Worm (Caenorhabditis elegans) whole organism, young adult: Measurements from ENCODE around the gene F14H3.3.

Experiments used
- B0035.1 ChIP-seq: sonication (generic microtip); optimal IDR thresholded peaks from 2 replicates; lab custom pipeline; 2016; ENCODE audit warnings: missing genetic modification characterization, mild to moderate bottlenecking, missing compliant biosample characterization, missing genotype, missing genetic modification reagents
- F39B2.1 ChIP-seq: fragments of 200-800 bp; sonication (Bioruptor generic); IDR thresholded peaks from 2 replicates; pipeline ENCODE4 v1.3.6; 2022; ENCODE audit warnings: missing genetic modification reagents, missing genetic modification characterization, missing compliant biosample characterization
- Y67H2A.10 ChIP-seq: fragments of 200-800 bp; sonication (Bioruptor generic); conservative IDR thresholded peaks from 2 replicates; pipeline ENCODE4 v1.3.6; 2022; ENCODE audit warnings: missing genetic modification reagents, missing genetic modification characterization, missing compliant biosample characterization
- Y95B8A.8 ChIP-seq: fragments of 200-800 bp; sonication (Bioruptor generic); IDR thresholded peaks from 2 replicates; pipeline ENCODE4 v1.3.6; 2022; ENCODE audit warnings: missing genetic modification reagents, missing genetic modification characterization, missing compliant biosample characterization
- atf-7 ChIP-seq: sonication (generic microtip); optimal IDR thresholded peaks from 2 replicates; lab custom pipeline; 2017; ENCODE audit warnings: mild to moderate bottlenecking, missing genetic modification characterization, missing compliant biosample characterization
- ccch-3 ChIP-seq: fragments of 200-800 bp; sonication (Bioruptor generic); optimal IDR thresholded peaks from 2 replicates; lab custom pipeline; 2018; ENCODE audit warnings: mild to moderate bottlenecking, missing genetic modification characterization, missing compliant biosample characterization
- cebp-1 ChIP-seq, 2 experiments: fragments of 200-800 bp in 1 of 2; sonication (Bioruptor generic) in 1 of 2; sonication (generic microtip) in 1 of 2; IDR thresholded peaks in 1 of 2; optimal IDR thresholded peaks in 1 of 2; 2 replicates each; pipeline versions ENCODE4 v1.3.6 to Lab custom; 2017 to 2022; ENCODE audit warnings: missing compliant biosample characterization in 2 of 2, missing genetic modification characterization in 2 of 2, mild to moderate bottlenecking in 1 of 2, missing genetic modification reagents in 1 of 2, moderate library complexity in 1 of 2
- ceh-100 ChIP-seq: fragments of 200-800 bp; sonication (Bioruptor generic); IDR thresholded peaks from 2 replicates; pipeline ENCODE4 v1.3.6; 2022; ENCODE audit warnings: missing genetic modification reagents, missing genetic modification characterization, missing compliant biosample characterization
- dox-1 ChIP-seq: fragments of 200-800 bp; sonication (Bioruptor generic); IDR thresholded peaks from 2 replicates; pipeline ENCODE4 v1.3.6; 2022; ENCODE audit warnings: missing genetic modification reagents, missing genetic modification characterization, missing compliant biosample characterization
- egl-18 ChIP-seq: fragments of 200-800 bp; sonication (Bioruptor generic); IDR thresholded peaks from 2 replicates; pipeline ENCODE4 v1.3.6; 2022; ENCODE audit warnings: missing genetic modification reagents, missing genetic modification characterization, missing compliant biosample characterization
- ekl-4 ChIP-seq: fragments of 200-800 bp; sonication (Bioruptor generic); IDR thresholded peaks from 2 replicates; pipeline ENCODE4 v1.3.6; 2022; ENCODE audit warnings: missing genetic modification reagents, missing genetic modification characterization, missing compliant biosample characterization
- hlh-26 ChIP-seq: fragments of 200-800 bp; sonication (Bioruptor generic); conservative IDR thresholded peaks from 2 replicates; pipeline ENCODE4 v1.3.6; 2022; ENCODE audit warnings: missing genetic modification reagents, missing genetic modification characterization, missing compliant biosample characterization
- hrde-1 ChIP-seq: sonication (generic microtip); optimal IDR thresholded peaks from 2 replicates; lab custom pipeline; 2016; ENCODE audit warnings: missing genetic modification characterization, mild to moderate bottlenecking, missing compliant biosample characterization, moderate library complexity, missing genotype, missing genetic modification reagents, borderline replicate concordance
- hsf-1 ChIP-seq: fragments of 200-800 bp; sonication (Bioruptor generic); IDR thresholded peaks from 2 replicates; pipeline ENCODE4 v1.3.6; 2022; ENCODE audit warnings: missing genetic modification reagents, missing genetic modification characterization, missing compliant biosample characterization
- let-526 ChIP-seq: fragments of 200-800 bp; sonication (Bioruptor generic); IDR thresholded peaks from 2 replicates; pipeline ENCODE4 v1.3.6; 2022; ENCODE audit warnings: missing genetic modification reagents, missing genetic modification characterization, missing compliant biosample characterization
- let-607 ChIP-seq, 2 experiments: fragments of 200-800 bp in 1 of 2; sonication (Bioruptor generic) in 1 of 2; sonication (generic microtip) in 1 of 2; optimal IDR thresholded peaks; 2 replicates each; lab custom pipeline; 2016 to 2018; ENCODE audit warnings: mild to moderate bottlenecking in 2 of 2, missing compliant biosample characterization in 2 of 2, missing genetic modification characterization in 2 of 2, moderate library complexity in 2 of 2, missing genotype in 1 of 2
- lin-35 ChIP-seq, 3 experiments: fragments of 150-350 bp in 2 of 3; sonication (generic microtip) in 1 of 3; optimal IDR thresholded peaks; 2 replicates each; lab custom pipeline; 2014 to 2018; ENCODE audit warnings: missing biosample characterization in 3 of 3, missing genetic modification characterization in 3 of 3, missing genetic modification reagents in 3 of 3
- lin-54 ChIP-seq: fragments of 200-800 bp; sonication (Bioruptor generic); optimal IDR thresholded peaks from 2 replicates; lab custom pipeline; 2018; ENCODE audit warnings: mild to moderate bottlenecking, missing genetic modification characterization, missing compliant biosample characterization
- madf-6 ChIP-seq: fragments of 200-800 bp; sonication (Bioruptor generic); IDR thresholded peaks from 2 replicates; pipeline ENCODE4 v1.3.6; 2022; ENCODE audit warnings: missing genetic modification reagents, missing genetic modification characterization, missing compliant biosample characterization
- madf-8 ChIP-seq: fragments of 200-800 bp; sonication (Bioruptor generic); conservative IDR thresholded peaks from 2 replicates; pipeline ENCODE4 v1.3.6; 2022; ENCODE audit warnings: missing genetic modification reagents, missing genetic modification characterization, missing compliant biosample characterization
- mel-28 ChIP-seq: sonication (generic microtip); optimal IDR thresholded peaks from 2 replicates; lab custom pipeline; 2016; ENCODE audit warnings: borderline replicate concordance, mild to moderate bottlenecking, missing genetic modification characterization, missing compliant biosample characterization
- nfya-2 ChIP-seq: fragments of 200-800 bp; sonication (Bioruptor generic); IDR thresholded peaks from 2 replicates; pipeline ENCODE4 v1.3.6; 2022; ENCODE audit warnings: missing genetic modification reagents, missing genetic modification characterization, missing compliant biosample characterization
- nhr-27 ChIP-seq: fragments of 200-800 bp; sonication (Bioruptor generic); optimal IDR thresholded peaks from 2 replicates; lab custom pipeline; 2018; ENCODE audit warnings: mild to moderate bottlenecking, missing genetic modification characterization, moderate library complexity, missing compliant biosample characterization
- nhr-80 ChIP-seq: sonication (generic microtip); optimal IDR thresholded peaks from 2 replicates; lab custom pipeline; 2016; ENCODE audit warnings: missing genetic modification characterization, missing compliant biosample characterization
- rcor-1 ChIP-seq: fragments of 200-800 bp; sonication (Bioruptor generic); IDR thresholded peaks from 2 replicates; pipeline ENCODE4 v1.3.6; 2022; ENCODE audit warnings: missing genetic modification reagents, missing genetic modification characterization, missing compliant biosample characterization
- repo-1 ChIP-seq: sonication (generic microtip); optimal IDR thresholded peaks from 2 replicates; lab custom pipeline; 2017; ENCODE audit warnings: mild to moderate bottlenecking, missing genetic modification characterization, missing compliant biosample characterization
- snpc-1.1 ChIP-seq: sonication (generic microtip); optimal IDR thresholded peaks from 2 replicates; lab custom pipeline; 2017; ENCODE audit warnings: missing genetic modification characterization, mild to moderate bottlenecking, missing compliant biosample characterization, antibody characterized with exemption, moderate library complexity, missing genotype, missing genetic modification reagents; ENCODE audit not compliant: insufficient read depth
- somi-1 ChIP-seq: fragments of 200-800 bp; sonication (Bioruptor generic); optimal IDR thresholded peaks from 2 replicates; lab custom pipeline; 2018; ENCODE audit warnings: mild to moderate bottlenecking, missing genetic modification characterization, missing compliant biosample characterization
- unc-130 ChIP-seq: sonication (generic microtip); optimal IDR thresholded peaks from 2 replicates; lab custom pipeline; 2016; ENCODE audit warnings: missing genetic modification reagents, missing genetic modification characterization, missing compliant biosample characterization
- xnd-1 ChIP-seq: sonication (generic microtip); optimal IDR thresholded peaks from 2 replicates; lab custom pipeline; 2016; ENCODE audit warnings: missing genotype, missing genetic modification reagents, missing genetic modification characterization, missing compliant biosample characterization
- zfh-2 ChIP-seq: fragments of 200-800 bp; sonication (Bioruptor generic); conservative IDR thresholded peaks from 2 replicates; pipeline ENCODE4 v1.3.6; 2022; ENCODE audit warnings: missing genetic modification reagents, missing genetic modification characterization, missing compliant biosample characterization
- ztf-18 ChIP-seq: sonication (generic microtip); optimal IDR thresholded peaks from 2 replicates; lab custom pipeline; 2016; ENCODE audit warnings: missing genotype, mild to moderate bottlenecking, missing genetic modification characterization, missing compliant biosample characterization
- ztf-25 ChIP-seq: fragments of 200-800 bp; sonication (Bioruptor generic); IDR thresholded peaks from 2 replicates; pipeline ENCODE4 v1.3.6; 2022; ENCODE audit warnings: missing genetic modification reagents, missing genetic modification characterization, missing compliant biosample characterization

F14H3.3 gene

DNA sequence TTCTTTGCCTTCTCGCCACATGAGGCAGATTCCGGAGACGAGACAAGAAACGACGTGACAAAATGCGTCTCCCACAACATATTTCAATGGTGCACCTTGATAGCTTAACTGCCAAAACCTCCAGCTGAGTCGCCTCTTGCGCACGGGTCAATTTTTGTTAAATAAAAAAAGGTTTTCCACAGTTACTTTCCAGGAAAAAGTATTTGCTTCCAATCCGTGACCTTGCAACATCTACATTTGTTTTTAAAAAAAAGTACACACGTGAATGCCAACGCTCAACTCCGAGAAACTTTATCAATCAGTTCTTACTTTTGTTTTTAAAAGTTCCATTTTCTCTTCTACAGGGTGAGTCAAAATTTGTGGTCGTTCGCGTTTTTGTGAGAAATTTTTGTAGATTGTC lies 41.0 kb upstream of the F14H3.3 start, which contains the start of gene F22B8.7:
TSS of gene F22B8.7 (plus strand) at position 301 of the 400 bp plus-strand sequence.
- TF ChIP-seq ceh-100 (GFP tag; lab: Robert Waterston, UW): no peak
- TF ChIP-seq egl-18 (GFP tag; lab: Robert Waterston, UW): no peak
- no peak for TF ChIP-seq ztf-25 (GFP tag; lab: Robert Waterston, UW)
- TF ChIP-seq hlh-26 (GFP tag; lab: Robert Waterston, UW): no peak
- TF ChIP-seq nfya-2: no peak
- TF ChIP-seq nhr-27 (tag; lab: Kevin White, UChicago): no peak
- no peak for TF ChIP-seq zfh-2 (GFP tag; lab: Robert Waterston, UW)
- no peak for TF ChIP-seq madf-6 (GFP tag; lab: Robert Waterston, UW)
- TF ChIP-seq F39B2.1 (GFP tag; lab: Robert Waterston, UW): no peak
- TF ChIP-seq Y95B8A.8 (GFP tag; lab: Robert Waterston, UW): no peak
- no peak for TF ChIP-seq dox-1 (GFP tag; lab: Robert Waterston, UW)
- TF ChIP-seq B0035.1: no peak

DNA sequence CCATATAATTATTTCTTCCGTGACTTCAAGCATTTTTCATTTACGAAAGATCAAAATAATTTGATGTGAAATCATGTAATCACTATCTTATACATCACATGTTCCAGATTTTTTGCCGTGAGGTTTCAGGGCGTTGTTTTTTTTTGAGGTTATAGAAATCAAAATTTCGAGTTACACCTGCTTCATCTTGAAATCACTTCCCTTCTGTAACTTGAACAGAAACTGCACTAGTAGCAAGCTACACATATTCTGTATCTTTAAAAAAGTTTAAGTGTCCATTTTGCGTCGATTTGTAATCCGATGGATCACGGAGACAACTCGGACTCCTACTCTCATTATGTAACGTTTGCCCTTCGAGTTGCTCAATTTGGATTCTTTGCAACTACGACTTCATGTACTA lies 37.4 kb upstream of the F14H3.3 start, which contains the start of gene F22B8.3:
TSS of gene F22B8.3 (plus strand) at position 301 of the 400 bp plus-strand sequence.
- TF ChIP-seq snpc-1.1 (tag; lab: Kevin White, UChicago): no peak
- no peak for TF ChIP-seq madf-8
- TF ChIP-seq nhr-27 (tag; lab: Kevin White, UChicago): no peak
- TF ChIP-seq lin-54 (GFP tag; lab: Kevin White, UChicago): no peak
- TF ChIP-seq Y67H2A.10 (GFP tag; lab: Robert Waterston, UW): no peak
- no peak for TF ChIP-seq F39B2.1 (GFP tag; lab: Robert Waterston, UW)
- TF ChIP-seq ztf-25 (GFP tag; lab: Robert Waterston, UW): no peak
- TF ChIP-seq lin-35 (GFP tag; optimal IDR thresholded peaks at IDR 0.05; lab: Kevin White, UChicago): no peak
- no peak for TF ChIP-seq ceh-100 (GFP tag; lab: Robert Waterston, UW)
- TF ChIP-seq let-607 (tag; optimal IDR thresholded peaks at IDR 0.05; lab: Kevin White, UChicago): no peak
- no peak for TF ChIP-seq ccch-3
- no peak for TF ChIP-seq hrde-1
- TF ChIP-seq xnd-1 (tag; lab: Kevin White, UChicago): no peak

- TF ChIP-seq repo-1 (tag; lab: Kevin White, UChicago) (no peak), madf-6 (GFP tag; lab: Robert Waterston, UW) (no peak), let-526 (no peak), ekl-4 (no peak), nfya-2 (no peak), unc-130 (GFP tag; lab: Kevin White, UChicago) (no peak), mel-28 (tag; lab: Kevin White, UChicago) (no peak), rcor-1 (GFP tag; lab: Robert Waterston, UW) (no peak), somi-1 (no peak), atf-7 (tag; lab: Kevin White, UChicago) (no peak), ztf-18 (no peak), cebp-1 (GFP tag; IDR thresholded peaks at IDR 0.05; lab: Robert Waterston, UW) (no peak), cebp-1 (tag; optimal IDR thresholded peaks at IDR 0.05; lab: Kevin White, UChicago) (no peak)
These were observed 27.4 kb upstream of the F14H3.3 start for ce11 chrV:16080678-16081077.

ce11 chrV:16080039-16080438 lies 26.8 kb upstream of the F14H3.3 start:
- TF ChIP-seq hsf-1 (no peak), nhr-80 (peak; percentile 34)
- TF ChIP-seq, all 124 proteins: peak for 1
